Worm (Caenorhabditis elegans) whole organism, young adult: Measurements from ENCODE around the gene unc-9.

Source experiments
- C17E4.6 ChIP-seq: fragments of 200-800 bp; sonication (Bioruptor generic); IDR thresholded peaks from 2 replicates; pipeline ENCODE4 v1.3.6; 2022; ENCODE audit warnings: missing genetic modification reagents, missing genetic modification characterization, missing compliant biosample characterization
- pha-4 ChIP-seq: fragments of 150-350 bp; sonication (generic microtip); optimal IDR thresholded peaks from 2 replicates; lab custom pipeline; 2014; ENCODE audit warnings: missing biosample characterization, missing genetic modification reagents, missing genetic modification characterization
- xnd-1 ChIP-seq: sonication (generic microtip); optimal IDR thresholded peaks from 2 replicates; lab custom pipeline; 2016; ENCODE audit warnings: missing genotype, missing genetic modification reagents, missing genetic modification characterization, missing compliant biosample characterization
- zfh-2 ChIP-seq: fragments of 200-800 bp; sonication (Bioruptor generic); conservative IDR thresholded peaks from 2 replicates; pipeline ENCODE4 v1.3.6; 2022; ENCODE audit warnings: missing genetic modification reagents, missing genetic modification characterization, missing compliant biosample characterization

DNA sequence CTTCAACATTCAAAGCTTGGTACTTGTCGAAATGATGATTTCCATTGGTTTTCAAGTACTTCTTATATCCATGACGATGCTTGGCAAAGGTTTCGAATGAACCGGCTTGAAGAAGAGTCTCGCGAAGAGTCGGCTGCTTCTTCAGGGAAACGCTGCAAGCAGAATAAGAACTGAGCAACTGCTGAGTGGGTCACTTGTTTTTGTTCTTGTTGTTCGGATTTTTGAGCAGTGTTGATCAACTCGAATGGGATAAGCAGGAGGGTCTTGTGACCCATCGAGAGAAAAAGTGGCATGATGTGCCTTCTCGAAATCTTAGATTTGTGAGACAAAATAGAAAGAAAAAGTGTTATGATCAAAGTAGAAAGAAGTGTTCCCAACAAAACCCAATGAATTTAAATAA lies 19.0 kb downstream of the unc-9 start:
- TF ChIP-seq xnd-1 (tag; lab: Kevin White, UChicago), result no peak
- no peak for TF ChIP-seq C17E4.6 (GFP tag; lab: Robert Waterston, UW)
- no peak for TF ChIP-seq pha-4 (tag; lab: Kevin White, UChicago)
- no peak for TF ChIP-seq zfh-2 (GFP tag; lab: Robert Waterston, UW)
